Worm (Caenorhabditis elegans) whole organism, L3 larva: ENCODE data around the gene C06E4.1.
"Not testable (repeated sequence)": the region's sequence is repeated elsewhere in the genome, so short reads cannot be mapped to it uniquely, and the experiment has no call there.

Experiments used
- ama-1 ChIP-seq: fragments of 150-350 bp; optimal IDR thresholded peaks from 2 replicates; lab custom pipeline; 2018
- ceh-82 ChIP-seq: fragments of 150-350 bp; optimal IDR thresholded peaks from 2 replicates; lab custom pipeline; 2014; ENCODE audit warnings: missing biosample characterization, missing genetic modification characterization
- elt-2 ChIP-seq: sonication (generic microtip); optimal IDR thresholded peaks from 2 replicates; lab custom pipeline; 2016; ENCODE audit warnings: missing genetic modification reagents, mild to moderate bottlenecking, missing genetic modification characterization, missing compliant biosample characterization
- fkh-10 ChIP-seq: sonication (generic microtip); optimal IDR thresholded peaks from 2 replicates; lab custom pipeline; 2017; ENCODE audit warnings: missing biosample characterization, missing genetic modification reagents, missing genetic modification characterization
- mdl-1 ChIP-seq: fragments of 150-350 bp; optimal IDR thresholded peaks from 2 replicates; lab custom pipeline; 2014; ENCODE audit warnings: missing biosample characterization, missing genetic modification characterization
- nhr-11 ChIP-seq: fragments of 150-350 bp; optimal IDR thresholded peaks from 2 replicates; lab custom pipeline; 2014; ENCODE audit warnings: missing biosample characterization, missing genetic modification characterization
- nhr-23 ChIP-seq: fragments of 150-350 bp; optimal IDR thresholded peaks from 2 replicates; lab custom pipeline; 2014; ENCODE audit warnings: missing biosample characterization, missing genetic modification reagents, missing genetic modification characterization
- nhr-28 ChIP-seq: fragments of 150-350 bp; optimal IDR thresholded peaks from 2 replicates; lab custom pipeline; 2014; ENCODE audit warnings: missing biosample characterization, missing genetic modification characterization
- pha-4 ChIP-seq: fragments of 150-350 bp; optimal IDR thresholded peaks from 2 replicates; lab custom pipeline; 2014; ENCODE audit warnings: missing biosample characterization, missing genetic modification reagents, missing genetic modification characterization
- skn-1 ChIP-seq: fragments of 150-350 bp; optimal IDR thresholded peaks from 2 replicates; lab custom pipeline; 2014; ENCODE audit warnings: missing biosample characterization, missing genetic modification characterization
- unc-62 ChIP-seq: fragments of 150-350 bp; sonication (generic microtip); optimal IDR thresholded peaks from 4 replicates; lab custom pipeline; 2014; ENCODE audit warnings: missing biosample characterization, missing genetic modification reagents, missing genetic modification characterization
- zag-1 ChIP-seq: fragments of 150-350 bp; optimal IDR thresholded peaks from 2 replicates; lab custom pipeline; 2014; ENCODE audit warnings: missing biosample characterization, missing genetic modification characterization
- ztf-11 ChIP-seq: fragments of 150-350 bp; optimal IDR thresholded peaks from 2 replicates; lab custom pipeline; 2014; ENCODE audit warnings: missing biosample characterization, missing genetic modification characterization

DNA sequence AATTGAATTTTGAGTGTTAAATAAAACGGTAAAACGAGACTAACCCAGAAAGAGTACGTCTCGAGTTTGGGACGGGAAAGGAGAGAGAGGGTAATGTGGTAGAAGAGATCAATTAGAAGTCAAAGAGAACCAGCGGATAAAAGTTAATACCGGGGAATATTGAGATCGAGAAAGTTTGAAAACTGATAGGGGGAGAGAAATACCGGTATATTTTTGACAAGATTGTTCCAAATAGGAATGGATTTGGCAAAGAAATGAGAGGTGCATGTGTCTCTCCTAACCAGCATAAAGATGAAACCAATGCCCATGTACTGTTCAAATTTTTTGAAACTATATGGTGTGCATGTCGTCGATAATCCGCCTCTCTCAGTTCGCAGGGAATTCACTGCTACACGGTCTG is 28.4 kb upstream of the C06E4.1 start, which contains the start of gene C06E4.5:
- not testable (repeated sequence) for TF ChIP-seq fkh-10 (GFP tag; lab: Kevin White, UChicago); zag-1 (tag; lab: Kevin White, UChicago); skn-1; pha-4 (tag; lab: Kevin White, UChicago); nhr-11 (tag; lab: Kevin White, UChicago); nhr-28; unc-62 (GFP tag; lab: Kevin White, UChicago); mdl-1 (tag; lab: Kevin White, UChicago); nhr-23 (tag; lab: Kevin White, UChicago); elt-2 (tag; lab: Kevin White, UChicago); ztf-11 (tag; lab: Kevin White, UChicago); ama-1; ceh-82 (tag; lab: Kevin White, UChicago)
